Worm (Caenorhabditis elegans): ENCODE data around the gene F19H6.4.

DNA sequence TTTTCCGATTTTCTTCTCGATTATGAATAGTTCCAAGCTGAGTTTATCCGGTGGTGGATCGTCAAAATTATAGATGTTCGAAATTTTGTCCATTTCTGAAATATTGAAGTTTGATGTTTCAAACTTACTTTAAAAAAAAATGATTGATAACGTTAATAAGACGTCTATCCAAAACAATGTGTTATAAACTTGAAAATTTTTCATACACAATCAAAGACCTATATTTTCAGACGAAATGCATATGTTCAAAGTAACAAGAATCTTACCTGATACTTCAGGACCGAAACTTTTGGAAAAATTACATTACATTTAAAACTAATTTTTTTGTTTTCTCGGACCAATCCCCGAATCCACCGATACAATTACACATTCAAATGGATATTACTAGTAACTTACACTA lies 25.9 kb downstream of the F19H6.4 start, which contains the start of gene nekl-3:
- TF ChIP-seq ama-1 (optimal IDR thresholded peaks at IDR 0.05) (no peak), sea-1 (GFP tag; conservative IDR thresholded peaks at IDR 0.05) (no peak), ceh-13 (GFP tag; optimal IDR thresholded peaks at IDR 0.05) (no peak), flt-1 (GFP tag; IDR thresholded peaks at IDR 0.05) (no peak), B0310.2 (tag; optimal IDR thresholded peaks at IDR 0.05) (no peak), tra-4 (tag; optimal IDR thresholded peaks at IDR 0.05) (no peak), hnd-1 (tag; optimal IDR thresholded peaks at IDR 0.05) (no peak)

All from whole organism, early embryonic.